Worm (Caenorhabditis elegans) whole organism, L4 larva: ENCODE results near the gene mca-1.

Source experiments
- F37D6.2 ChIP-seq: sonication (generic microtip); optimal IDR thresholded peaks from 2 replicates; lab custom pipeline; 2016; ENCODE audit warnings: mild to moderate bottlenecking, missing genetic modification characterization, missing compliant biosample characterization
- ZK546.5 ChIP-seq, 2 experiments: sonication (generic microtip); optimal IDR thresholded peaks; 2 replicates each; lab custom pipeline; 2017; ENCODE audit warnings: missing biosample characterization in 2 of 2, missing genetic modification characterization in 2 of 2
- daf-19 ChIP-seq: fragments of 200-800 bp; sonication (Bioruptor generic); conservative IDR thresholded peaks from 2 replicates; pipeline ENCODE4 v1.3.6; 2022; ENCODE audit warnings: missing genetic modification characterization, missing compliant biosample characterization
- lin-13 ChIP-seq: fragments of 150-350 bp; optimal IDR thresholded peaks from 2 replicates; lab custom pipeline; 2014; ENCODE audit warnings: missing biosample characterization, missing genetic modification reagents, missing genetic modification characterization
- lin-39 ChIP-seq: fragments of 150-350 bp; optimal IDR thresholded peaks from 2 replicates; lab custom pipeline; 2014; ENCODE audit warnings: missing biosample characterization, missing genetic modification reagents, missing genetic modification characterization
- mdl-1 ChIP-seq, 2 experiments: fragments of 150-350 bp in 1 of 2; sonication (generic microtip) in 1 of 2; optimal IDR thresholded peaks; 2 replicates each; lab custom pipeline; 2014 to 2017; ENCODE audit warnings: missing biosample characterization in 2 of 2, missing genetic modification characterization in 2 of 2
- mep-1 ChIP-seq: fragments of 150-350 bp; sonication (generic microtip); optimal IDR thresholded peaks from 3 replicates; lab custom pipeline; 2014; ENCODE audit warnings: missing biosample characterization, missing genetic modification characterization
- pha-4 ChIP-seq, 2 experiments: fragments of 150-350 bp in 1 of 2; fragments of 200-800 bp in 1 of 2; sonication (Bioruptor generic) in 1 of 2; IDR thresholded peaks in 1 of 2; optimal IDR thresholded peaks in 1 of 2; 2 replicates each; pipeline versions ENCODE4 v1.3.6 to Lab custom; 2014 to 2022; ENCODE audit warnings: missing genetic modification characterization in 2 of 2, missing genetic modification reagents in 2 of 2, missing biosample characterization in 1 of 2, missing compliant biosample characterization in 1 of 2
- php-3 ChIP-seq: fragments of 200-800 bp; sonication (Bioruptor generic); IDR thresholded peaks from 2 replicates; pipeline ENCODE4 v1.3.6; 2022; ENCODE audit warnings: missing genetic modification reagents, missing genetic modification characterization, missing compliant biosample characterization
- rbr-2 ChIP-seq: sonication (generic microtip); optimal IDR thresholded peaks from 2 replicates; lab custom pipeline; 2016; ENCODE audit warnings: missing genotype, missing genetic modification characterization, missing compliant biosample characterization
- skn-1 ChIP-seq: fragments of 150-350 bp; optimal IDR thresholded peaks from 2 replicates; lab custom pipeline; 2014; ENCODE audit warnings: missing biosample characterization, missing genetic modification characterization
- unc-62 ChIP-seq, 3 experiments: fragments of 150-350 bp in 1 of 3; sonication (generic microtip); optimal IDR thresholded peaks in 2 of 3; peaks in 1 of 3; 1 replicate in 1 of 3; 2 replicates in 2 of 3; lab custom pipeline; 2014 to 2017; ENCODE audit warnings: missing biosample characterization in 3 of 3, missing genetic modification characterization in 3 of 3, missing genetic modification reagents in 3 of 3, missing genotype in 1 of 3
- zfp-2 ChIP-seq: sonication (generic microtip); optimal IDR thresholded peaks from 2 replicates; lab custom pipeline; 2016; ENCODE audit warnings: mild to moderate bottlenecking, missing genetic modification characterization, missing compliant biosample characterization
- ztf-11 ChIP-seq: fragments of 150-350 bp; optimal IDR thresholded peaks from 2 replicates; lab custom pipeline; 2014; ENCODE audit warnings: missing biosample characterization, missing genetic modification characterization

DNA sequence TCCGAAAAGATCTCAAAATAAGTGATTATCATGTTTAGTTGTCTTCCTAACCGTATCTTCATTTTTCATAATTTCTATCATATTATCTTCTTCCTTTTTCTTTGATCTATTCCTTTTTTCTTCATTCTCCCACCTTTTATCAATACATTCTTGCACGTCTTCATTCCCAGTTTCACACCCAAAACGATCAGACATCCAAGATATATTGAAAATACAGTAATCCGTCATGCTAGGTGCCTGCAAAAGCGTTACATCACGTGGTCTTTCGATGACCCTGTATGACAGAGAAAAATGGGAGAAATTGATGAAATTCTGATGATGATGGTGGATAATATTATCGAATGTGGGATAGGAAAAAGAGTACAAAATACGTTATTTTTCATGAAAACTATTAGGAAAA, 37.7 kb upstream of the mca-1 start:
- no peak for TF ChIP-seq ztf-11 (tag; lab: Kevin White, UChicago)
- peak in 1 of 2 experiments; percentile 80 for TF ChIP-seq mdl-1 (tag; optimal IDR thresholded peaks at IDR 0.05; lab: Kevin White, UChicago)
- TF ChIP-seq pha-4 (GFP tag; IDR thresholded peaks at IDR 0.05; lab: Robert Waterston, UW) = no peak
- TF ChIP-seq pha-4 (tag; optimal IDR thresholded peaks at IDR 0.05; lab: Kevin White, UChicago) = no peak
- TF ChIP-seq unc-62 (GFP tag; optimal IDR thresholded peaks at IDR 0.05 in 1 of 2; lab: Kevin White, UChicago) = peak in 1 of 2 experiments; percentile 66
- no peak for TF ChIP-seq unc-62 (tag; optimal IDR thresholded peaks at IDR 0.05; lab: Kevin White, UChicago)
- TF ChIP-seq rbr-2 (tag; lab: Kevin White, UChicago) = no peak
- no peak for TF ChIP-seq ZK546.5 (tag; optimal IDR thresholded peaks at IDR 0.05; lab: Kevin White, UChicago)
- no peak for TF ChIP-seq mep-1
- no peak for TF ChIP-seq lin-13 (GFP tag; lab: Kevin White, UChicago)
- no peak for TF ChIP-seq skn-1 (tag; lab: Kevin White, UChicago)
- TF ChIP-seq zfp-2 (tag; lab: Kevin White, UChicago) = no peak
- no peak for TF ChIP-seq lin-39
- TF ChIP-seq php-3 (GFP tag; lab: Robert Waterston, UW) = no peak
- no peak for TF ChIP-seq daf-19 (GFP tag; lab: Robert Waterston, UW)
- TF ChIP-seq F37D6.2 (tag; lab: Kevin White, UChicago) = no peak
